Worm (Caenorhabditis elegans): ENCODE results near the gene fcd-2.

The fcd-2 gene

ce11 chrIV:15028891-15029290 lies 3.4 kb downstream of the fcd-2 start, which contains the start of gene Y41E3.8 (continued):
- TF ChIP-seq pag-3 (tag; optimal IDR thresholded peaks at IDR 0.05; ENCODE audit: borderline replicate concordance, insufficient read depth) (no peak), nhr-77 (tag; optimal IDR thresholded peaks at IDR 0.05) (no peak), isw-1 (GFP tag; IDR thresholded peaks at IDR 0.05) (no peak), Y116A8C.19 (tag; optimal IDR thresholded peaks at IDR 0.05; ENCODE audit: borderline replicate concordance) (no peak), jun-1 (tag; optimal IDR thresholded peaks at IDR 0.05) (no peak), fkh-4 (tag; optimal IDR thresholded peaks at IDR 0.05; ENCODE audit: borderline replicate concordance) (no peak), irx-1 (tag; optimal IDR thresholded peaks at IDR 0.05) (no peak), nhr-237 (tag; optimal IDR thresholded peaks at IDR 0.05) (no peak), C34B4.2 (tag; optimal IDR thresholded peaks at IDR 0.05) (no peak), sup-37 (GFP tag; optimal IDR thresholded peaks at IDR 0.05) (no peak)

- TF ChIP-seq mep-1 (tag; optimal IDR thresholded peaks at IDR 0.05) (no peak), hlh-17 (GFP tag; optimal IDR thresholded peaks at IDR 0.05; ENCODE audit: borderline replicate concordance) (no peak), hlh-4 (tag; optimal IDR thresholded peaks at IDR 0.05) (no peak), unc-30 (tag; optimal IDR thresholded peaks at IDR 0.05) (no peak), ceh-8 (GFP tag; optimal IDR thresholded peaks at IDR 0.05) (no peak), vab-15 (tag; optimal IDR thresholded peaks at IDR 0.05) (no peak), nhr-71 (tag; optimal IDR thresholded peaks at IDR 0.05) (no peak)
Measured at ce11 chrIV:15029565-15029964, 4.1 kb downstream of the fcd-2 start.

ce11 chrIV:15036974-15037373 lies 11.5 kb downstream of the fcd-2 start, which contains the start of gene eef-1B.2:
eef-1B.2 (plus strand) TSS chrIV:15037331.
- TF ChIP-seq ceh-88 (GFP tag; IDR thresholded peaks at IDR 0.05) = no peak
- peak; percentile 24 for TF ChIP-seq fkh-8 (tag; optimal IDR thresholded peaks at IDR 0.05)
- no peak for TF ChIP-seq vab-15 (tag; optimal IDR thresholded peaks at IDR 0.05)
- TF ChIP-seq lin-14 (GFP tag; optimal IDR thresholded peaks at IDR 0.05) = no peak
- TF ChIP-seq ceh-90 (tag; optimal IDR thresholded peaks at IDR 0.05) = no peak
- TF ChIP-seq lin-39 (tag; optimal IDR thresholded peaks at IDR 0.05) = no peak
- TF ChIP-seq alr-1 (tag; optimal IDR thresholded peaks at IDR 0.05; ENCODE audit: borderline replicate concordance) = no peak
- TF ChIP-seq snu-23 (GFP tag; optimal IDR thresholded peaks at IDR 0.05) = peak; percentile 78
- peak; percentile 93 to 97 for TF ChIP-seq efl-1 (optimal IDR thresholded peaks at IDR 0.05)
- peak; percentile 95 to 99 for TF ChIP-seq efl-1 (GFP tag; optimal IDR thresholded peaks at IDR 0.05 in 1 of 2)
- TF ChIP-seq hpl-2 (GFP tag; optimal IDR thresholded peaks at IDR 0.05) = no peak
- no peak for TF ChIP-seq hlh-17 (GFP tag; optimal IDR thresholded peaks at IDR 0.05; ENCODE audit: borderline replicate concordance)
- peak; percentile 80 for TF ChIP-seq C16A3.4 (tag; optimal IDR thresholded peaks at IDR 0.05)
- no peak for TF ChIP-seq Y116A8C.19 (tag; optimal IDR thresholded peaks at IDR 0.05; ENCODE audit: borderline replicate concordance)
- TF ChIP-seq ceh-63 (GFP tag; optimal IDR thresholded peaks at IDR 0.05) = no peak
- peak; percentile 59 for TF ChIP-seq lin-15B (tag; optimal IDR thresholded peaks at IDR 0.05)
- TF ChIP-seq sox-4 (tag; optimal IDR thresholded peaks at IDR 0.05) = no peak
- no peak for TF ChIP-seq nhr-11 (tag; optimal IDR thresholded peaks at IDR 0.05)
- TF ChIP-seq mep-1 (tag; optimal IDR thresholded peaks at IDR 0.05) = peak; percentile 84
- peak; percentile 16 for TF ChIP-seq egl-13 (tag; optimal IDR thresholded peaks at IDR 0.05)
- TF ChIP-seq grh-1 (GFP tag; IDR thresholded peaks at IDR 0.05) = no peak
- TF ChIP-seq fos-1 (tag; optimal IDR thresholded peaks at IDR 0.05) = no peak
- no peak for TF ChIP-seq sptf-1 (tag; optimal IDR thresholded peaks at IDR 0.05)
- TF ChIP-seq aha-1 (tag; optimal IDR thresholded peaks at IDR 0.05) = no peak
- TF ChIP-seq ceh-8 (GFP tag; optimal IDR thresholded peaks at IDR 0.05) = no peak
- TF ChIP-seq nhr-19 (GFP tag; conservative IDR thresholded peaks at IDR 0.05) = peak; percentile 54
- TF ChIP-seq nhr-84 (tag; optimal IDR thresholded peaks at IDR 0.05) = no peak
- TF ChIP-seq nhr-237 (tag; optimal IDR thresholded peaks at IDR 0.05) = peak; percentile 29
- TF ChIP-seq snpc-4 (tag; optimal IDR thresholded peaks at IDR 0.05) = no peak
- peak in 1 of 2 experiments; percentile 71 for TF ChIP-seq mdl-1 (tag; optimal IDR thresholded peaks at IDR 0.05)
- no peak for TF ChIP-seq rnt-1 (tag; optimal IDR thresholded peaks at IDR 0.05)
- no peak for TF ChIP-seq zag-1 (tag; optimal IDR thresholded peaks at IDR 0.05)
- no peak for TF ChIP-seq ztf-11 (tag; optimal IDR thresholded peaks at IDR 0.05)
- TF ChIP-seq ces-1 (GFP tag; optimal IDR thresholded peaks at IDR 0.05) = no peak
- no peak for TF ChIP-seq ztf-4 (tag; optimal IDR thresholded peaks at IDR 0.05)
- no peak for TF ChIP-seq pax-3 (tag; optimal IDR thresholded peaks at IDR 0.05)
- peak; percentile 26 for TF ChIP-seq dsc-1 (tag; optimal IDR thresholded peaks at IDR 0.05)
- TF ChIP-seq lir-3 (tag; optimal IDR thresholded peaks at IDR 0.05; ENCODE audit: poor library complexity) = no peak
- TF ChIP-seq isw-1 (GFP tag; IDR thresholded peaks at IDR 0.05) = peak; percentile 52
- no peak for TF ChIP-seq pag-3 (tag; optimal IDR thresholded peaks at IDR 0.05; ENCODE audit: borderline replicate concordance, insufficient read depth)
